Worm (Caenorhabditis elegans): Measurements from ENCODE around the gene rpl-35.

- TF ChIP-seq ttx-3 (tag; optimal IDR thresholded peaks at IDR 0.05) (no peak), ama-1 (optimal IDR thresholded peaks at IDR 0.05) (no peak), nhr-232 (tag; optimal IDR thresholded peaks at IDR 0.05) (no peak), tbx-2 (tag; optimal IDR thresholded peaks at IDR 0.05) (no peak), pha-4 (tag; optimal IDR thresholded peaks at IDR 0.05) (no peak), nhr-11 (tag; optimal IDR thresholded peaks at IDR 0.05) (no peak), ceh-6 (GFP tag; optimal IDR thresholded peaks at IDR 0.05) (no peak)
Measured at ce11 chrIII:7805253-7805652, 49.7 kb upstream of the rpl-35 start.

All from whole organism, late embryonic.